Fruit fly (Drosophila melanogaster): ENCODE data around the gene CG11322.
A peak's percentile ranks its signal among the peaks of the same experiment; 100 is the strongest.

The CG11322 gene

dm6 chr2L:6722822-6723749, 36.3 kb downstream of the CG11322 start, which contains the start of gene homer (continued):
- TF ChIP-seq salm (tag; optimal IDR thresholded peaks at IDR 0.05) (no peak), Hr78 (GFP tag; optimal IDR thresholded peaks at IDR 0.05) (peak in 1 of 2 experiments; percentile 100), knrl (GFP tag; IDR thresholded peaks at IDR 0.05; ENCODE audit: partially characterized antibody) (peak; percentile 92), CG13287 (GFP tag; IDR thresholded peaks at IDR 0.05; ENCODE audit: partially characterized antibody) (peak; percentile 88), exex (tag; optimal IDR thresholded peaks at IDR 0.05) (peak; percentile 14), onecut (GFP tag; IDR thresholded peaks at IDR 0.05) (no peak), CG10431 (GFP tag; optimal IDR thresholded peaks at IDR 0.05) (no peak), Doc3 (GFP tag; IDR thresholded peaks at IDR 0.05; ENCODE audit: partially characterized antibody) (peak; percentile 78), abd-A (tag; optimal IDR thresholded peaks at IDR 0.05) (peak; percentile 1), Atf-2 (GFP tag; optimal IDR thresholded peaks at IDR 0.05) (no peak), sens (GFP tag) (peak; percentile 66), gcm (GFP tag; optimal IDR thresholded peaks at IDR 0.05) (no peak), nmo (GFP tag; optimal IDR thresholded peaks at IDR 0.05) (peak; percentile 24), Stat92E (GFP tag; optimal IDR thresholded peaks at IDR 0.05) (peak in 1 of 3 experiments; percentile 33), bigmax (GFP tag; optimal IDR thresholded peaks at IDR 0.05) (peak; percentile 24), Sin3A (optimal IDR thresholded peaks at IDR 0.05) (peak; percentile 51), Lim3 (GFP tag; IDR thresholded peaks at IDR 0.05) (no peak), pzg (GFP tag; optimal IDR thresholded peaks at IDR 0.05) (peak; percentile 53), row (GFP tag; IDR thresholded peaks at IDR 0.05) (peak; percentile 47; the same call in 2 of the 3 replicates), Rfx (GFP tag; IDR thresholded peaks at IDR 0.05) (peak; percentile 23; the same call in 1 of the 2 replicates), CG1603 (tag; optimal IDR thresholded peaks at IDR 0.05) (peak; percentile 8), gsb (GFP tag; IDR thresholded peaks at IDR 0.05) (no peak), CG2129 (GFP tag; IDR thresholded peaks at IDR 0.05; ENCODE audit: partially characterized antibody) (peak; percentile 81), CG2712 (tag; optimal IDR thresholded peaks at IDR 0.05) (peak; percentile 29), Fer1 (GFP tag; optimal IDR thresholded peaks at IDR 0.05) (peak; percentile 42), CG8478 (optimal IDR thresholded peaks at IDR 0.05) (peak; percentile 94)

- TF ChIP-seq CG7786 (GFP tag; optimal IDR thresholded peaks at IDR 0.05) = no peak
- TF ChIP-seq da (GFP tag; optimal IDR thresholded peaks at IDR 0.05) = no peak
- peak; percentile 92 for TF ChIP-seq Ets65A (GFP tag)
- TF ChIP-seq Abd-B (GFP tag; optimal IDR thresholded peaks at IDR 0.05) = no peak
- no peak for TF ChIP-seq Hmr (GFP tag; optimal IDR thresholded peaks at IDR 0.05)
- no peak for TF ChIP-seq dmrt11E (tag; optimal IDR thresholded peaks at IDR 0.05)
- 0 out of 3 replicates have a peak, but pooled peaks have one; percentile 23 for TF ChIP-seq ci (GFP tag; IDR thresholded peaks at IDR 0.05)
- TF ChIP-seq CG18619 (GFP tag; optimal IDR thresholded peaks at IDR 0.05) = no peak
- TF ChIP-seq crp (GFP tag; optimal IDR thresholded peaks at IDR 0.05) = no peak
- no peak for TF ChIP-seq Spps (tag; optimal IDR thresholded peaks at IDR 0.05)
- TF ChIP-seq CG17328 (GFP tag; IDR thresholded peaks at IDR 0.05) = 0 out of 2 replicates have a peak, but pooled peaks have one; percentile 10
- TF ChIP-seq ara (GFP tag; IDR thresholded peaks at IDR 0.05) = no peak
- TF ChIP-seq ato (GFP tag; IDR thresholded peaks at IDR 0.05; ENCODE audit: partially characterized antibody) = no peak
- TF ChIP-seq CG3995 (GFP tag; optimal IDR thresholded peaks at IDR 0.05) = no peak
- no peak for TF ChIP-seq ash1 (GFP tag; optimal IDR thresholded peaks at IDR 0.05)
- no peak for TF ChIP-seq Atf6 (GFP tag; IDR thresholded peaks at IDR 0.05)
Observed at dm6 chr2L:6721710-6722109, 37.7 kb downstream of the CG11322 start.

All from whole organism, embryonic.